Fruit fly (Drosophila melanogaster): ENCODE measurements around the gene CG15747.

Gene CG15747

DNA sequence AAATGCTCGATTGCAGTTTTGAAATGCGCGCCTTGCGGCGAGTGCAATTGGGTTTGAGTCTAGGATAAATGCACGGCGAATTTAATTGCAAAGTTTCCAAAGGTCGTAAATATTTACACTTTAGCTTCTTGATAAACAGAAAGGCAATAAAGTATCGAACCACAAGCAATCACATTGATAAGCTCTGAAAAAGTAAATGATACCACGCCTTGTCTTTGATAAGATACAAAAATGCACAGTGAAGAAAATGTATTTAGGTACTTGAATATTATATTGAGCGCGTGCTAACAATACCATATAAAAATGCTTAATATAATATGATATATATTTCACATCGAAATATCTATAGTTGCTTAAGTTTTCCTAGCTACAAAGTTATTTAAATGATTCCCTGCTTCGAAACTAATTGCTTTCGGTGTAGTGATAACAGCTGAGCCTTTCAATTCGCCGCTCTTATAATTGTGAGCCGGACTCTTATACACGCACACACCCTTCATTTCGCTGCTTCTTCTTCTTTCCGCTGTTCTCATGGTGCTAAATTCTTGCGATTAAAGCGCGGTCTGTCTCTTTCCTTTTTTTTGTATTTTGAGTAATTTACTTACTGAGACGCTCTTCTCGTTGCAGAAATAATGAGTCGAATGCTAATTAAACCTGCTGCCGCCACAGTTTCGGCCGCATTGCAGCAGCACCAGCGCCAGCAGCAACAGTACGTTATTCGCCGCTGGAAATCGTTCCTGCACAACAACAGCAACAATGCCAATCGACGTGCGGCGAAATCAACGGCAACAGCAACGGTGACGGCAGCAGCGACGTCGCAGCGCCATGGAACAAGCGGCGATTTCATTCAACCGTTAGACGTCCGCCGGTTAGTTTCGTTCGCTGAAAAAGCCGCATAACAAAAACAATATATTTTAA is 35.4 kb downstream of the CG15747 start (continued):
- TF ChIP-seq Hr78 (GFP tag; optimal IDR thresholded peaks at IDR 0.05), result peak in 1 of 2 experiments; percentile 81
- peak; percentile 83 for TF ChIP-seq CG11504 (tag; optimal IDR thresholded peaks at IDR 0.05)
- TF ChIP-seq lov (optimal IDR thresholded peaks at IDR 0.05), result no peak
- TF ChIP-seq lov (GFP tag; IDR thresholded peaks at IDR 0.05), result no peak
- TF ChIP-seq HLH54F (GFP tag; optimal IDR thresholded peaks at IDR 0.05), result peak; percentile 26
- TF ChIP-seq cad (GFP tag; optimal IDR thresholded peaks at IDR 0.05), result no peak
- TF ChIP-seq CG10209 (GFP tag; optimal IDR thresholded peaks at IDR 0.05), result peak; percentile 86
- TF ChIP-seq dan (GFP tag; IDR thresholded peaks at IDR 0.05), result no peak
- TF ChIP-seq Ada2b (GFP tag; IDR thresholded peaks at IDR 0.05), result peak; percentile 80
- TF ChIP-seq Mrtf (GFP tag; IDR thresholded peaks at IDR 0.05), result peak; percentile 56; the same call in 1 of the 3 replicates
- peak; percentile 49; the same call in 1 of the 2 replicates for TF ChIP-seq danr (GFP tag; IDR thresholded peaks at IDR 0.05)
- 0 out of 2 replicates have a peak, but pooled peaks have one; percentile 28 for TF ChIP-seq seq (GFP tag; IDR thresholded peaks at IDR 0.05)
- TF ChIP-seq CG10979 (tag; optimal IDR thresholded peaks at IDR 0.05), result peak; percentile 81
- TF ChIP-seq Ssrp (tag; optimal IDR thresholded peaks at IDR 0.05), result peak; percentile 81
- TF ChIP-seq CG4730 (GFP tag; IDR thresholded peaks at IDR 0.05), result peak; percentile 72
- TF ChIP-seq CG1024 (GFP tag; IDR thresholded peaks at IDR 0.05), result peak; percentile 61; the same call in 1 of the 2 replicates
- peak; percentile 60 for TF ChIP-seq CG10543 (GFP tag; optimal IDR thresholded peaks at IDR 0.05)
- peak; percentile 35 for TF ChIP-seq kni (GFP tag; optimal IDR thresholded peaks at IDR 0.05)
- peak; percentile 83 for TF ChIP-seq sug (tag; optimal IDR thresholded peaks at IDR 0.05)
- peak; percentile 27 for TF ChIP-seq CG31388 (GFP tag; optimal IDR thresholded peaks at IDR 0.05)
- TF ChIP-seq Dp (GFP tag; optimal IDR thresholded peaks at IDR 0.05), result peak; percentile 79
- no peak for TF ChIP-seq yki (optimal IDR thresholded peaks at IDR 0.05)
- no peak for TF ChIP-seq CG7271 (tag; optimal IDR thresholded peaks at IDR 0.05)
- peak; percentile 70 for TF ChIP-seq CG10147 (GFP tag; optimal IDR thresholded peaks at IDR 0.05)
- peak; percentile 23 for TF ChIP-seq CG12769 (tag; optimal IDR thresholded peaks at IDR 0.05)
- TF ChIP-seq NC2β (GFP tag; optimal IDR thresholded peaks at IDR 0.05), result peak; percentile 0
- peak; percentile 85 for TF ChIP-seq az2 (GFP tag; optimal IDR thresholded peaks at IDR 0.05)
- peak; percentile 86 for TF ChIP-seq CG11695 (GFP tag; IDR thresholded peaks at IDR 0.05)
- TF ChIP-seq mam (GFP tag; optimal IDR thresholded peaks at IDR 0.05), result peak; percentile 35
- no peak for TF ChIP-seq CG4282 (GFP tag; optimal IDR thresholded peaks at IDR 0.05)
- peak; percentile 48 for TF ChIP-seq YL-1 (GFP tag; optimal IDR thresholded peaks at IDR 0.05)
- no peak for TF ChIP-seq Antp (GFP tag; optimal IDR thresholded peaks at IDR 0.05)
- no peak for TF ChIP-seq sc (optimal IDR thresholded peaks at IDR 0.05)
- TF ChIP-seq sc (GFP tag; optimal IDR thresholded peaks at IDR 0.05), result peak; percentile 80
- peak; percentile 32 for TF ChIP-seq lilli (GFP tag; optimal IDR thresholded peaks at IDR 0.05)
- peak; percentile 67 for TF ChIP-seq CG6683 (GFP tag; optimal IDR thresholded peaks at IDR 0.05)
- TF ChIP-seq so (GFP tag; IDR thresholded peaks at IDR 0.05), result peak; percentile 89
- 0 out of 2 replicates have a peak, but pooled peaks have one; percentile 2 for TF ChIP-seq dati (GFP tag; IDR thresholded peaks at IDR 0.05)
- peak; percentile 66 for TF ChIP-seq trem (tag; optimal IDR thresholded peaks at IDR 0.05)
- TF ChIP-seq sim (GFP tag; IDR thresholded peaks at IDR 0.05), result peak; percentile 59; the same call in 1 of the 2 replicates
- peak; percentile 14 for TF ChIP-seq psq (GFP tag; optimal IDR thresholded peaks at IDR 0.05)
- peak; percentile 86 for TF ChIP-seq Xbp1 (GFP tag; optimal IDR thresholded peaks at IDR 0.05)
- peak; percentile 90 for TF ChIP-seq PHDP (tag; optimal IDR thresholded peaks at IDR 0.05)
- TF ChIP-seq Optix (GFP tag; IDR thresholded peaks at IDR 0.05), result peak; percentile 53; the same call in 1 of the 3 replicates
- peak; percentile 97 for TF ChIP-seq GATAe (GFP tag; conservative IDR thresholded peaks at IDR 0.05)
- no peak for TF ChIP-seq Lpt (GFP tag; optimal IDR thresholded peaks at IDR 0.05)
- no peak for TF ChIP-seq amos (GFP tag; IDR thresholded peaks at IDR 0.05; ENCODE audit: partially characterized antibody)
- peak; percentile 41 for TF ChIP-seq CG4854 (GFP tag; optimal IDR thresholded peaks at IDR 0.05)
- peak; percentile 74 for TF ChIP-seq gro (GFP tag; optimal IDR thresholded peaks at IDR 0.05)
